Worm (Caenorhabditis elegans) whole organism, L1 larva: Measurements from ENCODE around the gene srw-141.

ENCODE experiments used
- ceh-82 ChIP-seq, 3 experiments: fragments of 150-350 bp in 1 of 3; sonication (generic microtip) in 2 of 3; optimal IDR thresholded peaks; 2 replicates each; lab custom pipeline; 2014 to 2017; ENCODE audit warnings: missing biosample characterization in 3 of 3, missing genetic modification characterization in 3 of 3
- egl-27 ChIP-seq, 2 experiments: fragments of 150-350 bp in 1 of 2; sonication (generic microtip); optimal IDR thresholded peaks; 3 replicates each; lab custom pipeline; 2017 to 2018; ENCODE audit warnings: missing biosample characterization in 2 of 2, missing genetic modification characterization in 2 of 2, missing genetic modification reagents in 2 of 2
- elt-2 ChIP-seq: sonication (generic microtip); optimal IDR thresholded peaks from 2 replicates; lab custom pipeline; 2016; ENCODE audit warnings: missing genetic modification characterization, mild to moderate bottlenecking, inconsistent platforms, missing compliant biosample characterization, missing genetic modification reagents
- lin-13 ChIP-seq: fragments of 150-350 bp; optimal IDR thresholded peaks from 2 replicates; lab custom pipeline; 2014; ENCODE audit warnings: missing biosample characterization, missing genetic modification reagents, missing genetic modification characterization
- nhr-11 ChIP-seq: fragments of 150-350 bp; optimal IDR thresholded peaks from 2 replicates; lab custom pipeline; 2014; ENCODE audit warnings: missing biosample characterization, missing genetic modification characterization
- nhr-28 ChIP-seq: fragments of 150-350 bp; optimal IDR thresholded peaks from 2 replicates; lab custom pipeline; 2014; ENCODE audit warnings: missing biosample characterization, missing genetic modification characterization
- nhr-76 ChIP-seq: sonication (generic microtip); optimal IDR thresholded peaks from 2 replicates; lab custom pipeline; 2017; ENCODE audit warnings: missing biosample characterization, missing genetic modification characterization
- nhr-77 ChIP-seq: fragments of 150-350 bp; optimal IDR thresholded peaks from 2 replicates; lab custom pipeline; 2014; ENCODE audit warnings: missing biosample characterization, missing genetic modification characterization
- pag-3 ChIP-seq: sonication (generic microtip); optimal IDR thresholded peaks from 2 replicates; lab custom pipeline; 2017; ENCODE audit warnings: missing genetic modification characterization, mild to moderate bottlenecking, missing compliant biosample characterization, antibody characterized with exemption, borderline replicate concordance; ENCODE audit not compliant: insufficient read depth
- pax-3 ChIP-seq: fragments of 200-800 bp; sonication (Bioruptor generic); optimal IDR thresholded peaks from 2 replicates; lab custom pipeline; 2018; ENCODE audit warnings: mild to moderate bottlenecking, missing genetic modification characterization, moderate library complexity, missing compliant biosample characterization
- snpc-4 ChIP-seq: fragments of 150-350 bp; optimal IDR thresholded peaks from 2 replicates; lab custom pipeline; 2014; ENCODE audit warnings: missing biosample characterization, missing genetic modification characterization
- sptf-1 ChIP-seq: fragments of 150-350 bp; optimal IDR thresholded peaks from 2 replicates; lab custom pipeline; 2014; ENCODE audit warnings: missing biosample characterization, missing genetic modification characterization
- unc-62 ChIP-seq: fragments of 150-350 bp; optimal IDR thresholded peaks from 2 replicates; lab custom pipeline; 2014; ENCODE audit warnings: missing biosample characterization, missing genetic modification reagents, missing genetic modification characterization

ce11 chrV:2985309-2985708 lies 46.9 kb upstream of the srw-141 start, which contains the start of gene srw-139:
- TF ChIP-seq nhr-28: no peak
- no peak for TF ChIP-seq ceh-82 (tag; optimal IDR thresholded peaks at IDR 0.05; lab: Kevin White, UChicago)
- TF ChIP-seq nhr-76 (tag; lab: Kevin White, UChicago): no peak
- TF ChIP-seq nhr-77: no peak
- TF ChIP-seq sptf-1 (tag; lab: Kevin White, UChicago): no peak
- no peak for TF ChIP-seq pax-3 (tag; lab: Kevin White, UChicago)
- no peak for TF ChIP-seq nhr-11 (tag; lab: Kevin White, UChicago)
- TF ChIP-seq pag-3 (tag; lab: Kevin White, UChicago): no peak
- TF ChIP-seq lin-13 (GFP tag; lab: Kevin White, UChicago): no peak
- no peak for TF ChIP-seq snpc-4
- TF ChIP-seq elt-2 (tag; lab: Kevin White, UChicago): no peak
- TF ChIP-seq egl-27 (tag; optimal IDR thresholded peaks at IDR 0.05; lab: Kevin White, UChicago): no peak
- TF ChIP-seq unc-62 (GFP tag; lab: Kevin White, UChicago): no peak
